Worm (Caenorhabditis elegans): ENCODE data around the gene Y102A11A.3.

The Y102A11A.3 gene

DNA sequence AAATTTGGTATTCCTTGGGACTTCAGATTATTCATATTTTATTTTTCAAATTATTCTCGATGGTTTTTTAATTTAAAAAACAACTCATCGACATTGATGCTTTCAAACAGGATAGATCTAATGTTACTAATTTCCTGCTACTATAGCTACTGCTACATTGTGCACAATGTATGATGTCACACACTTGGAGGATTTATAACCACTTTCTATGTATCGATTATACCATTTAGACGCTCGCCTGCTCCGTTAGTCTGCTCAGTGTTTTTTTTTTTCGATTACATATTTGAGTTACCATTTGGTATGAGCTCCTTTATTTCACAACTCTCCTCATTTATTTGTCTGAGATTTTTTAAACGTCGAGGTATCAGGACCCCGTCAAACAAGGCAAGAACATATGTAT, 28.5 kb upstream of the Y102A11A.3 start, which contains the start of gene Y40A1A.2:
Gene Y40A1A.2 (plus strand): TSS at position 301 of the 400 bp plus-strand sequence.
- no peak for TF ChIP-seq sma-3 (GFP tag; optimal IDR thresholded peaks at IDR 0.05)
- TF ChIP-seq nhr-6 (tag; optimal IDR thresholded peaks at IDR 0.05), result no peak
- no peak for TF ChIP-seq nhr-10 (tag; optimal IDR thresholded peaks at IDR 0.05)
- no peak for TF ChIP-seq mab-5 (tag; optimal IDR thresholded peaks at IDR 0.05)
- no peak for TF ChIP-seq nhr-12 (tag; optimal IDR thresholded peaks at IDR 0.05)
- TF ChIP-seq unc-39 (tag; optimal IDR thresholded peaks at IDR 0.05), result no peak
- TF ChIP-seq nhr-237 (tag; optimal IDR thresholded peaks at IDR 0.05), result no peak
- no peak for TF ChIP-seq egl-27 (tag; optimal IDR thresholded peaks at IDR 0.05)
- no peak for TF ChIP-seq nhr-23 (tag; optimal IDR thresholded peaks at IDR 0.05)
- TF ChIP-seq lin-11 (tag; optimal IDR thresholded peaks at IDR 0.05), result no peak
- TF ChIP-seq unc-55 (GFP tag; optimal IDR thresholded peaks at IDR 0.05), result no peak
- no peak for TF ChIP-seq fos-1 (tag; optimal IDR thresholded peaks at IDR 0.05)
- TF ChIP-seq lin-39 (tag; optimal IDR thresholded peaks at IDR 0.05), result no peak
- no peak for TF ChIP-seq elt-1 (tag; optimal IDR thresholded peaks at IDR 0.05)
- TF ChIP-seq dmd-4 (tag; optimal IDR thresholded peaks at IDR 0.05), result no peak
- TF ChIP-seq nhr-129 (tag; optimal IDR thresholded peaks at IDR 0.05), result no peak
- TF ChIP-seq mbf-1 (tag; optimal IDR thresholded peaks at IDR 0.05), result no peak
- no peak for TF ChIP-seq ama-1 (optimal IDR thresholded peaks at IDR 0.05)
- TF ChIP-seq F13H6.1 (tag; optimal IDR thresholded peaks at IDR 0.05), result no peak
- no peak for TF ChIP-seq snpc-4 (tag; optimal IDR thresholded peaks at IDR 0.05)

DNA sequence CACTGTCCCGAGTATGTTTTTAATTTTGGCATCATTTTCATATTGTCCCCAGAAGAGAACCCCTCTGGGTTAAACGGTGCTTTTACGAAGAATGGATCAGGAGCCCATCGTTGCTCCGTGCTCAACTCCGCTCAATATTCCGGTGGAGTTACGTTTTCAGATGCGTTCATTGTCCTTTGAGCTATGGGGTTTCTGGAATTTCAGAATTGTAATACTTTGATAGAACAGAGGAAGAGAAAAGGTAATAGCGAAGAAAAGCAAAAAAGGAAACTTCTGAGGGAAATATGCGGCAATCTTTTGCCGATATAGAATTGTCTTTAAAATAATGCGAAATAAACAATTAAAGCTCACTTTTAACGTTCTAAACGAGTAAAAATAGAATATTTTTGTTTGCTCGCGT, 21.0 kb upstream of the Y102A11A.3 start, which contains the start of gene Y40A1A.3:
Gene Y40A1A.3 (minus strand): TSS at position 101 of the 400 bp plus-strand sequence.
- no peak for TF ChIP-seq unc-62 (GFP tag; optimal IDR thresholded peaks at IDR 0.05)
- TF ChIP-seq unc-55 (GFP tag; optimal IDR thresholded peaks at IDR 0.05), result no peak
- TF ChIP-seq zag-1 (tag; optimal IDR thresholded peaks at IDR 0.05), result no peak
- no peak for TF ChIP-seq sma-9 (GFP tag; optimal IDR thresholded peaks at IDR 0.05)
- TF ChIP-seq sma-9 (tag; optimal IDR thresholded peaks at IDR 0.05), result no peak
- TF ChIP-seq egl-27 (tag; optimal IDR thresholded peaks at IDR 0.05), result no peak
- TF ChIP-seq dmd-4 (tag; optimal IDR thresholded peaks at IDR 0.05), result no peak
- no peak for TF ChIP-seq lin-11 (tag; optimal IDR thresholded peaks at IDR 0.05)
- TF ChIP-seq peb-1 (tag; optimal IDR thresholded peaks at IDR 0.05), result no peak
- no peak for TF ChIP-seq C34F6.9 (tag; optimal IDR thresholded peaks at IDR 0.05)
- TF ChIP-seq mbf-1 (tag; optimal IDR thresholded peaks at IDR 0.05), result no peak
- TF ChIP-seq ceh-16 (tag; optimal IDR thresholded peaks at IDR 0.05), result no peak
- TF ChIP-seq skn-1 (tag; optimal IDR thresholded peaks at IDR 0.05), result no peak
- TF ChIP-seq blmp-1 (tag; optimal IDR thresholded peaks at IDR 0.05; ENCODE audit: insufficient read depth), result no peak
- TF ChIP-seq snpc-4 (tag; optimal IDR thresholded peaks at IDR 0.05), result no peak
- TF ChIP-seq lin-39 (tag; optimal IDR thresholded peaks at IDR 0.05), result no peak
- TF ChIP-seq fos-1 (tag; optimal IDR thresholded peaks at IDR 0.05), result no peak
- no peak for TF ChIP-seq ztf-11 (tag; optimal IDR thresholded peaks at IDR 0.05)
- no peak for TF ChIP-seq mab-5 (tag; optimal IDR thresholded peaks at IDR 0.05)
- TF ChIP-seq unc-39 (tag; optimal IDR thresholded peaks at IDR 0.05), result no peak

DNA sequence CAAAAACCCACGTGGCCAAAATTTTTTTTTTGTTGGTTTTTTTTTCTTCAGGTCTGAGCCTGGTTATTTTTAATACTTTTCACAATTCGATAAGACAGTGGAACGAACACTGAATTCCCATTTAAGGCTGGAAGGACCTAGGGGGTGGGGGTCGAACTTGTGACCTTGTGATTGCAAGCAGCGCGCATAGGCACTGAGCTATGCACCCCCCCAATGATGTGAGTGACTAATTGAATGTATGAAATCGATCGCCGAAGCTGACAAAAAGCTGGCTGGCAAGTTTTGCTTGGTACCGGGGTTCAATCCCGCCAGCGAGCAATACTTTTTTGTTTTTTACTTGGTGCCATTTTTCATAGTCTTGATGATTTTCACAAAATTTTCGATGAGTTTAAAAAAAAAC, 20.1 kb upstream of the Y102A11A.3 start:
- TF ChIP-seq snpc-4 (tag; optimal IDR thresholded peaks at IDR 0.05) (no peak), ztf-1 (GFP tag; conservative IDR thresholded peaks at IDR 0.05) (no peak), ZK546.5 (tag; optimal IDR thresholded peaks at IDR 0.05) (no peak)

DNA sequence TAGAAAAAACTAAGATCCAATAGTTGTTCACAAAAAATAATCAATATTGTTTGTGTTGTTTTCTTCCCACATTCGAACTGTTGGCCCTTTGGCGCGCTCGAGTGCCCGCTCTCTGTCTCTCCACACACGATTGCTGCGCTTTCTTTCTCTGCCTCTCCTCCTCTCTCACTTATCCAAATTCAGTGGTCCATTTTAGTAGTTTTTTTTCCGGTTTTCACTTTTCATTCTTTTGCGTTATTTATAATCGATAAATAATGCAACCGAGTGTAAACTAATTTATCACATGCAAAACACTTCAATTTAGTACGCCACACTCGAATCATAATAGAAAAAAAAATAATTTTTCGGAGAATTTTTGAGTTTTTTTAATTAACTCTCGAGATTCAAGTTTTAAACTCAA, 18.4 kb upstream of the Y102A11A.3 start:
- TF ChIP-seq sem-4 (tag; optimal IDR thresholded peaks at IDR 0.05), result no peak
- no peak for TF ChIP-seq nhr-10 (tag; optimal IDR thresholded peaks at IDR 0.05)
- TF ChIP-seq peb-1 (tag; optimal IDR thresholded peaks at IDR 0.05), result no peak

DNA sequence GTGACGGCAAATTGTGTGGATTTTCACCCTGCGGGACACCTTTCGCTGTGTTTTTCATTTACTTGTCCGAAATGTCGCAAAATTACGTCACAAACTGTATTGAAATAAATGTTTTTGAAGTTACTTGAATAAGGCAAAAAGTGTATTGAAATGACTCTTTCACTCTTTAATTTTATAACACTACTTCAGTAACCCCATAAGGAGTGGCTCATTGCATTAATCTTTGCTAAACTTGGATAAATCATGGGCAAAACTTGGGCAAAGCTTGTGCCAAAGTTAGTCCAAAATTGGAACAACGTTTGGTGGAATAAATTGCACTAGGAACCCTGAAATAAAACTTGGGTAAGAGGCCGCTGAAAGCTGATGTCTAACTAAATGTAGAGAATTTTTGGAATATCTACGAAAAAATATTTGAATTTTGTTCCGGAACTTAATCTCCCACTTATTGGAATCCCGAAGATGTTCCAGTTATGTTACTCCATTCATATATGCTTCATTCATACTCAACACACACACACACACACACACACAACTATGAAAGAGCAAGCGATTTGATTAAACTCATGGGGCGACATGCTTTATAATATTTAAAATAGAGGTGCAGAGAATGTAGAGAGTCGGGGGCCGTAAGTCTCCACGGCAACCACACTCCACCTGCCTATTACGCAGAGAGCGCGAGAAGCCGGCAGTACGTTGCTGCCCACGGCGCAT, 6.3 kb upstream of the Y102A11A.3 start, which contains the start of gene Y102A11A.9:
Gene Y102A11A.9 (plus strand): TSS at position 661 of the 711 bp plus-strand sequence.
- TF ChIP-seq lin-11 (tag; optimal IDR thresholded peaks at IDR 0.05) (peak; percentile 6), blmp-1 (tag; optimal IDR thresholded peaks at IDR 0.05; ENCODE audit: insufficient read depth) (no peak), skn-1 (tag; optimal IDR thresholded peaks at IDR 0.05) (no peak), ztf-11 (tag; optimal IDR thresholded peaks at IDR 0.05) (no peak)
